Fruit fly (Drosophila melanogaster) whole organism, embryonic: Measurements from ENCODE around the gene CG15894.

Source experiments
- Ada2b ChIP-seq: fragments of 200-800 bp; sonication (Bioruptor generic); IDR thresholded peaks from 2 replicates; pipeline ENCODE4 v1.3.6; 2022; ENCODE audit warnings: missing biosample characterization, missing genetic modification characterization
- B-H2 ChIP-seq: fragments of 200-800 bp; sonication (Bioruptor generic); optimal IDR thresholded peaks from 2 replicates; lab custom pipeline; 2018; ENCODE audit warnings: missing biosample characterization, mild to moderate bottlenecking, missing genetic modification characterization
- CG10431 ChIP-seq: fragments of 200-800 bp; sonication (Bioruptor generic); optimal IDR thresholded peaks from 3 replicates; lab custom pipeline; 2018; ENCODE audit warnings: missing biosample characterization, mild to moderate bottlenecking, missing genetic modification characterization
- CG10654 ChIP-seq: fragments of 200-800 bp; sonication (Bioruptor generic); optimal IDR thresholded peaks from 2 replicates; lab custom pipeline; 2016; ENCODE audit warnings: missing biosample characterization, missing genetic modification characterization
- CG12071 ChIP-seq: fragments of 200-800 bp; sonication (Bioruptor generic); optimal IDR thresholded peaks from 3 replicates; lab custom pipeline; 2018; ENCODE audit warnings: missing biosample characterization, mild to moderate bottlenecking, missing genetic modification characterization
- CG12299 ChIP-seq: fragments of 200-800 bp; sonication (Bioruptor generic); optimal IDR thresholded peaks from 2 replicates; lab custom pipeline; 2018; ENCODE audit warnings: missing biosample characterization, mild to moderate bottlenecking, missing genetic modification characterization
- CG12769 ChIP-seq: fragments of 200-800 bp; sonication (Bioruptor generic); optimal IDR thresholded peaks from 2 replicates; lab custom pipeline; 2019; ENCODE audit warnings: missing biosample characterization, mild to moderate bottlenecking, missing genetic modification characterization, moderate library complexity
- CG13287 ChIP-seq: fragments of 200-800 bp; sonication (Bioruptor generic); IDR thresholded peaks from 2 replicates; pipeline ENCODE4 v1.3.6; 2022; ENCODE audit warnings: missing biosample characterization, missing genetic modification characterization; ENCODE audit not compliant: partially characterized antibody
- CG13296 ChIP-seq: fragments of 200-800 bp; sonication (Bioruptor generic); optimal IDR thresholded peaks from 3 replicates; lab custom pipeline; 2018; ENCODE audit warnings: missing biosample characterization, mild to moderate bottlenecking, missing genetic modification characterization
- CG15269 ChIP-seq: fragments of 200-800 bp; sonication (Bioruptor generic); optimal IDR thresholded peaks from 2 replicates; lab custom pipeline; 2018; ENCODE audit warnings: missing biosample characterization, mild to moderate bottlenecking, missing genetic modification characterization, moderate library complexity
- CG15601 ChIP-seq: fragments of 200-800 bp; sonication (Bioruptor generic); optimal IDR thresholded peaks from 3 replicates; lab custom pipeline; 2019; ENCODE audit warnings: missing biosample characterization, mild to moderate bottlenecking, missing genetic modification characterization, moderate library complexity
- CG17359 ChIP-seq: fragments of 200-800 bp; sonication (Bioruptor generic); optimal IDR thresholded peaks from 3 replicates; lab custom pipeline; 2018; ENCODE audit warnings: missing biosample characterization, mild to moderate bottlenecking, missing genetic modification characterization, moderate library complexity
- CG17829 ChIP-seq: fragments of 200-800 bp; optimal IDR thresholded peaks from 2 replicates; lab custom pipeline; 2019; ENCODE audit warnings: missing biosample characterization, mild to moderate bottlenecking, missing genetic modification characterization, moderate library complexity
- CG18599 ChIP-seq: fragments of 200-800 bp; sonication (Bioruptor generic); optimal IDR thresholded peaks from 3 replicates; lab custom pipeline; 2017; ENCODE audit warnings: missing biosample characterization, missing genetic modification characterization, mild to moderate bottlenecking, moderate library complexity, missing genetic modification reagents
- CG2129 ChIP-seq: fragments of 200-800 bp; sonication (Bioruptor generic); IDR thresholded peaks from 2 replicates; pipeline ENCODE4 v1.3.6; 2022; ENCODE audit warnings: missing biosample characterization, missing genetic modification characterization; ENCODE audit not compliant: partially characterized antibody
- CG2678 ChIP-seq: fragments of 200-800 bp; sonication (Bioruptor generic); optimal IDR thresholded peaks from 3 replicates; lab custom pipeline; 2019; ENCODE audit warnings: missing biosample characterization, mild to moderate bottlenecking, missing genetic modification characterization, moderate library complexity
- CG2712 ChIP-seq: fragments of 200-800 bp; optimal IDR thresholded peaks from 3 replicates; lab custom pipeline; 2019; ENCODE audit warnings: missing biosample characterization, mild to moderate bottlenecking, missing genetic modification characterization, moderate library complexity
- CG6765 ChIP-seq: fragments of 200-800 bp; sonication (Bioruptor generic); optimal IDR thresholded peaks from 3 replicates; lab custom pipeline; 2017; ENCODE audit warnings: missing biosample characterization, mild to moderate bottlenecking, missing genetic modification characterization
- CG7271 ChIP-seq: fragments of 200-800 bp; sonication (Bioruptor generic); optimal IDR thresholded peaks from 2 replicates; lab custom pipeline; 2018; ENCODE audit warnings: missing biosample characterization, mild to moderate bottlenecking, missing genetic modification characterization, moderate library complexity
- CG8290 ChIP-seq, 3 experiments: fragments of 200-800 bp; sonication (Bioruptor generic); optimal IDR thresholded peaks; 2 replicates each; lab custom pipeline; 2016 to 2019; ENCODE audit warnings: missing biosample characterization in 3 of 3, missing genetic modification characterization in 3 of 3, mild to moderate bottlenecking in 2 of 3, moderate library complexity in 1 of 3
- CG9797 ChIP-seq: fragments of 200-800 bp; sonication (Bioruptor generic); optimal IDR thresholded peaks from 3 replicates; lab custom pipeline; 2018; ENCODE audit warnings: missing biosample characterization, mild to moderate bottlenecking, missing genetic modification characterization
- Doc3 ChIP-seq: fragments of 200-800 bp; sonication (Bioruptor generic); IDR thresholded peaks from 3 replicates; pipeline ENCODE4 v1.3.6; 2022; ENCODE audit warnings: missing biosample characterization, missing genetic modification characterization; ENCODE audit not compliant: partially characterized antibody
- Drgx ChIP-seq: fragments of 200-800 bp; sonication (Bioruptor generic); IDR thresholded peaks from 2 replicates; pipeline ENCODE4 v1.3.6; 2022; ENCODE audit warnings: missing biosample characterization, missing genetic modification characterization
- E2f2 ChIP-seq: fragments of 200-800 bp; sonication (Bioruptor generic); IDR thresholded peaks from 2 replicates; pipeline ENCODE4 v1.3.6; 2022; ENCODE audit warnings: missing biosample characterization, missing genetic modification characterization
- Fer3 ChIP-seq: fragments of 200-800 bp; sonication (Bioruptor generic); optimal IDR thresholded peaks from 2 replicates; lab custom pipeline; 2018; ENCODE audit warnings: missing biosample characterization, mild to moderate bottlenecking, missing genetic modification characterization, moderate library complexity
- Lhr ChIP-seq: fragments of 200-800 bp; sonication (Bioruptor generic); optimal IDR thresholded peaks from 3 replicates; lab custom pipeline; 2017; ENCODE audit warnings: mild to moderate bottlenecking, missing biosample characterization, missing genetic modification reagents, missing genetic modification characterization
- Meics ChIP-seq: fragments of 200-800 bp; sonication (Bioruptor generic); optimal IDR thresholded peaks from 2 replicates; lab custom pipeline; 2017; ENCODE audit warnings: missing biosample characterization, mild to moderate bottlenecking, missing genetic modification characterization
- Mes4 ChIP-seq: fragments of 200-800 bp; sonication (Bioruptor generic); optimal IDR thresholded peaks from 2 replicates; lab custom pipeline; 2016; ENCODE audit warnings: missing biosample characterization, missing genetic modification characterization
- PHDP ChIP-seq: fragments of 200-800 bp; sonication (Bioruptor generic); optimal IDR thresholded peaks from 3 replicates; lab custom pipeline; 2018; ENCODE audit warnings: missing biosample characterization, mild to moderate bottlenecking, missing genetic modification characterization, moderate library complexity
- Ravus ChIP-seq: fragments of 200-800 bp; sonication (Bioruptor generic); IDR thresholded peaks from 2 replicates; pipeline ENCODE4 v1.3.6; 2022; ENCODE audit warnings: missing biosample characterization, missing genetic modification characterization
- Rfx ChIP-seq: fragments of 200-800 bp; sonication (Bioruptor generic); IDR thresholded peaks from 2 replicates; pipeline ENCODE4 v1.3.6; 2022; ENCODE audit warnings: missing biosample characterization, missing genetic modification characterization
- Rx ChIP-seq: fragments of 200-800 bp; sonication (Bioruptor generic); IDR thresholded peaks from 2 replicates; pipeline ENCODE4 v1.3.6; 2022; ENCODE audit warnings: missing biosample characterization, missing genetic modification characterization
- Sry-δ ChIP-seq: fragments of 200-800 bp; sonication (Bioruptor generic); optimal IDR thresholded peaks from 2 replicates; lab custom pipeline; 2016; ENCODE audit warnings: missing biosample characterization, missing genetic modification characterization
- Stat92E ChIP-seq, 3 experiments: fragments of >200 bp in 2 of 3; fragments of 200-800 bp in 1 of 3; sonication (Bioruptor generic) in 1 of 3; optimal IDR thresholded peaks; 2 replicates each; lab custom pipeline; 2017 to 2019; ENCODE audit warnings: missing biosample characterization in 3 of 3, missing genetic modification characterization in 3 of 3, mild to moderate bottlenecking in 1 of 3, moderate library complexity in 1 of 3
- abd-A ChIP-seq: fragments of 200-800 bp; sonication (Bioruptor generic); optimal IDR thresholded peaks from 3 replicates; lab custom pipeline; 2019; ENCODE audit warnings: missing biosample characterization, mild to moderate bottlenecking, missing genetic modification characterization, moderate library complexity
- ato ChIP-seq: fragments of 200-800 bp; sonication (Bioruptor generic); IDR thresholded peaks from 2 replicates; pipeline ENCODE4 v1.3.6; 2022; ENCODE audit warnings: missing biosample characterization, missing genetic modification characterization; ENCODE audit not compliant: partially characterized antibody
- chinmo ChIP-seq: fragments of 200-800 bp; sonication (Bioruptor generic); IDR thresholded peaks from 4 replicates; pipeline ENCODE4 v1.3.6; 2022; ENCODE audit warnings: missing biosample characterization, missing genetic modification characterization; ENCODE audit not compliant: partially characterized antibody
- emc ChIP-seq: fragments of 200-800 bp; sonication (Bioruptor generic); optimal IDR thresholded peaks from 2 replicates; lab custom pipeline; 2016; ENCODE audit warnings: missing biosample characterization, missing genetic modification characterization
- gem ChIP-seq: fragments of 200-800 bp; sonication (Bioruptor generic); optimal IDR thresholded peaks from 2 replicates; lab custom pipeline; 2019; ENCODE audit warnings: missing biosample characterization, mild to moderate bottlenecking, missing genetic modification characterization, moderate library complexity
- hbn ChIP-seq: fragments of 200-800 bp; sonication (Bioruptor generic); IDR thresholded peaks from 2 replicates; pipeline ENCODE4 v1.3.6; 2022; ENCODE audit warnings: missing biosample characterization, missing genetic modification characterization; ENCODE audit not compliant: partially characterized antibody
- her ChIP-seq: fragments of 200-800 bp; sonication (Bioruptor generic); optimal IDR thresholded peaks from 2 replicates; lab custom pipeline; 2016; ENCODE audit warnings: missing biosample characterization, missing genetic modification characterization
- ind ChIP-seq: fragments of 200-800 bp; sonication (Bioruptor generic); optimal IDR thresholded peaks from 3 replicates; lab custom pipeline; 2016; ENCODE audit warnings: missing biosample characterization, missing genetic modification characterization
- kni ChIP-seq: fragments of 200-800 bp; sonication (Bioruptor generic); optimal IDR thresholded peaks from 3 replicates; lab custom pipeline; 2017; ENCODE audit warnings: mild to moderate bottlenecking, missing biosample characterization, missing genetic modification reagents, missing genetic modification characterization
- lbe ChIP-seq: fragments of 200-800 bp; sonication (Bioruptor generic); optimal IDR thresholded peaks from 2 replicates; lab custom pipeline; 2016; ENCODE audit warnings: missing biosample characterization, mild to moderate bottlenecking, missing genetic modification characterization
- rib ChIP-seq: fragments of 200-800 bp; sonication (Bioruptor generic); IDR thresholded peaks from 2 replicates; pipeline ENCODE4 v1.3.6; 2022; ENCODE audit warnings: missing biosample characterization, missing genetic modification characterization
- sens ChIP-seq: fragments of 200-800 bp; sonication (Bioruptor generic); peaks from one replicate; lab custom pipeline; 2016; ENCODE audit warnings: missing biosample characterization, missing genetic modification characterization
- sens-2 ChIP-seq: fragments of 200-800 bp; sonication (Bioruptor generic); IDR thresholded peaks from 2 replicates; pipeline ENCODE4 v1.3.6; 2022; ENCODE audit warnings: missing biosample characterization, missing genetic modification characterization
- sim ChIP-seq: fragments of 200-800 bp; sonication (Bioruptor generic); IDR thresholded peaks from 2 replicates; pipeline ENCODE4 v1.3.6; 2022; ENCODE audit warnings: missing biosample characterization, missing genetic modification characterization
- vfl ChIP-seq: fragments of 200-800 bp; sonication (Bioruptor generic); optimal IDR thresholded peaks from 2 replicates; lab custom pipeline; 2016; ENCODE audit warnings: missing biosample characterization, missing genetic modification characterization
- zen2 ChIP-seq: fragments of 200-800 bp; sonication (Bioruptor generic); IDR thresholded peaks from 3 replicates; pipeline ENCODE4 v1.3.6; 2022; ENCODE audit warnings: missing biosample characterization, missing genetic modification characterization; ENCODE audit not compliant: partially characterized antibody

Gene CG15894

dm6 chrX:6308852-6309251 is at the start of gene CG15894 (continued):
- TF ChIP-seq gem (tag; lab: Kevin White, UChicago) (peak; percentile 28), E2f2 (no peak), CG15601 (no peak), Rx (no peak), Drgx (GFP tag; lab: Robert Waterston, UW) (peak; percentile 38; the same call in 1 of the 2 replicates), Stat92E (GFP tag; optimal IDR thresholded peaks at IDR 0.05; lab: Kevin White, UChicago) (no peak), CG7271 (no peak), emc (GFP tag; lab: Kevin White, UChicago) (no peak), CG13296 (GFP tag; lab: Kevin White, UChicago) (peak; percentile 8), CG2712 (tag; lab: Kevin White, UChicago) (no peak), abd-A (tag; lab: Kevin White, UChicago) (peak; percentile 40), Meics (GFP tag; lab: Kevin White, UChicago) (peak; percentile 6), vfl (no peak), CG12299 (no peak), CG10654 (GFP tag; lab: Kevin White, UChicago) (no peak), Fer3 (tag; lab: Kevin White, UChicago) (no peak), zen2 (GFP tag; lab: Robert Waterston, UW) (no peak), kni (GFP tag; lab: Kevin White, UChicago) (peak; percentile 5), sens (GFP tag; lab: Kevin White, UChicago) (peak; percentile 68), CG2678 (peak; percentile 26), Doc3 (GFP tag; lab: Robert Waterston, UW) (no peak), Ravus (GFP tag; lab: Robert Waterston, UW) (no peak), CG18599 (peak; percentile 49), CG17359 (tag; lab: Kevin White, UChicago) (peak; percentile 40), CG8290 (GFP tag; optimal IDR thresholded peaks at IDR 0.05; lab: Kevin White, UChicago) (no peak), CG8290 (tag; optimal IDR thresholded peaks at IDR 0.05; lab: Kevin White, UChicago) (peak in 1 of 2 experiments; percentile 64), chinmo (GFP tag; lab: Robert Waterston, UW) (no peak), PHDP (tag; lab: Kevin White, UChicago) (peak; percentile 4), Sry-δ (GFP tag; lab: Kevin White, UChicago) (no peak), Lhr (GFP tag; lab: Kevin White, UChicago) (no peak), sens-2 (GFP tag; lab: Robert Waterston, UW) (no peak), rib (GFP tag; lab: Robert Waterston, UW) (no peak), CG2129 (GFP tag; lab: Robert Waterston, UW) (no peak), Ada2b (GFP tag; lab: Robert Waterston, UW) (no peak), CG9797 (GFP tag; lab: Kevin White, UChicago) (no peak), CG13287 (no peak), ato (no peak), CG12071 (GFP tag; lab: Kevin White, UChicago) (peak; percentile 6), her (GFP tag; lab: Kevin White, UChicago) (no peak), B-H2 (no peak), CG15269 (tag; lab: Kevin White, UChicago) (peak; percentile 14), CG12769 (tag; lab: Kevin White, UChicago) (peak; percentile 9), CG17829 (tag; lab: Kevin White, UChicago) (no peak), sim (GFP tag; lab: Robert Waterston, UW) (no peak), Rfx (peak; percentile 30; the same call in 1 of the 2 replicates), Mes4 (GFP tag; lab: Kevin White, UChicago) (no peak), CG10431 (GFP tag; lab: Kevin White, UChicago) (no peak), hbn (no peak), ind (GFP tag; lab: Kevin White, UChicago) (peak; percentile 1), lbe (GFP tag; lab: Kevin White, UChicago) (no peak), CG6765 (GFP tag; lab: Kevin White, UChicago) (no peak)
